Worm (Caenorhabditis elegans): Measurements from ENCODE around the gene F47G9.4.
A peak's percentile ranks its signal among the peaks of the same experiment; 100 is the strongest.

The F47G9.4 gene

ce11 chrV:11281414-11282209 is 40.0 kb downstream of the F47G9.4 start:
- TF ChIP-seq nhr-28 (tag; optimal IDR thresholded peaks at IDR 0.05) (peak; percentile 27), mxl-3 (GFP tag; optimal IDR thresholded peaks at IDR 0.05) (peak; percentile 45), unc-62 (GFP tag; optimal IDR thresholded peaks at IDR 0.05 in 1 of 2) (peak in 1 of 2 experiments; percentile 90), unc-62 (tag; optimal IDR thresholded peaks at IDR 0.05) (no peak), aha-1 (tag) (peak; percentile 92), mdl-1 (tag; optimal IDR thresholded peaks at IDR 0.05) (peak in 1 of 2 experiments; percentile 9), aly-2 (tag; optimal IDR thresholded peaks at IDR 0.05) (no peak), F10B5.3 (tag; optimal IDR thresholded peaks at IDR 0.05) (no peak)

DNA sequence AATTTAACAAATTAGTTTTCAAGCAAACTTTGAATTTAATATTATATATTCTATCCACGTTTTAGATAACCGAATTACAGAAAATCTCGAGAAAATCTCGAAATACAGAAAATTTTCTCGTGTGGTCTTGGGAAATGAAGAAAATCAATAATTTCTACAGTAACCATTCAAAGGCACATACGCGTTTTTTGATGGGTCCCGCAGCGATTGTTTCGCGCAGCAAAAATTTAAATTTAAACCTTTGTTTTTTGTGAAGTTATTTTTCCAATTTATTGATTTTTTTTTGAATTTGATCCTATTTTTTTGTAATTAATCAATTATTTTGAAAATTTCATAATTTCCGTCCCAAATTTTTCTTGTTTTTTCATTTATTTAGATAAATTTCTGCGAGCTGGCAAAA is 42.1 kb downstream of the F47G9.4 start:
- TF ChIP-seq pha-4 (GFP tag; IDR thresholded peaks at IDR 0.05), result no peak
- TF ChIP-seq pha-4 (tag; optimal IDR thresholded peaks at IDR 0.05), result no peak
- peak; percentile 37 for TF ChIP-seq F49E8.2 (tag; optimal IDR thresholded peaks at IDR 0.05; ENCODE audit: borderline replicate concordance)

- TF ChIP-seq set-16 (GFP tag; IDR thresholded peaks at IDR 0.05) (no peak), ZK337.2 (GFP tag; IDR thresholded peaks at IDR 0.05) (no peak), saeg-2 (GFP tag; IDR thresholded peaks at IDR 0.05) (no peak), lin-38 (GFP tag; IDR thresholded peaks at IDR 0.05) (no peak), F10B5.3 (tag; optimal IDR thresholded peaks at IDR 0.05) (no peak), daf-8 (GFP tag; IDR thresholded peaks at IDR 0.05) (no peak), nhr-11 (tag; optimal IDR thresholded peaks at IDR 0.05) (no peak), attf-4 (tag; optimal IDR thresholded peaks at IDR 0.05) (no peak), zag-1 (tag; optimal IDR thresholded peaks at IDR 0.05) (no peak), daf-19 (GFP tag; conservative IDR thresholded peaks at IDR 0.05) (no peak)
These were observed 48.8 kb downstream of the F47G9.4 start, which contains the start of gene clec-223 for ce11 chrV:11272848-11273247. clec-223 (plus strand) TSS chrV:11273148.

DNA sequence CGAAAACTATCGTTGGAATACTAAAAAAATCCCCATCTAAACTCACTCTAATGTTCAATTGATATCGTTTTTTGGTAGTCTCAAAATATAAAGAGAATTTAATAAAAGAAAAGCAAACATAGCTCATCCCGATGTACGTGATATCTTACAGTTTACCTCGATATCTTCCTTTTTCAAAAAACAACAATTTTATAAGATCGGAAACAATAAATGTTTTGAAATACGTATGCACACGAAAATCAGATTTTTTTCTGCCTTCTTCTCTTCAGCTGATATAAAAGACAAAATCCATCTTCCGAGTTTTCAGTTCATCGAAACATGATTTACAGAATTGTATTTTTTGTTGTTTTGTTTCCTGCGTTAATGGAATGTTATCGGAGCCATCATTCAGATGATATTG is 50.6 kb downstream of the F47G9.4 start, which contains the start of gene clec-222:
clec-222 (plus strand) TSS at position 301 of the 400 bp plus-strand sequence.
- TF ChIP-seq daf-19 (GFP tag; conservative IDR thresholded peaks at IDR 0.05) (no peak), nhr-41 (GFP tag; IDR thresholded peaks at IDR 0.05) (no peak)

DNA sequence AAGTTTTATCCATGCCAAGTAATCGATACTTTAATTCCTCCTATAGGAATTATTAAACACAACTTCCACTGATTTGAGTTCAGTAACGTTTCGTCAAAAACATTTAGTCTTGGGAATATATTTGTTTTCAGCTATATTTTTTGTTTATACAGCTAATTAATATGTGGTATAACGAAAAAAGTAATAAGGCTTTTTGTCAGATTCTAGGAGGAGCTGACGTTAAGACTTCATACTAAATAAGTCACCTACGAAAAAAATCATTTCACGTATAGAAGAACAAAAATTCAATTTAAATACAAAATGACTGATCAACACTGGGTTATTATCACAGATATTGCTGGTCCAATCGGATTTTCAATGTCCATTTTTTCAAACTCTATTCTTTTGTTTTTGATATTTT is 52.8 kb downstream of the F47G9.4 start, which contains the start of gene str-115:
str-115 (plus strand) TSS at position 301 of the 400 bp plus-strand sequence.
- TF ChIP-seq fos-1 (tag; optimal IDR thresholded peaks at IDR 0.05), result no peak
- TF ChIP-seq arid-1 (GFP tag; conservative IDR thresholded peaks at IDR 0.05), result no peak
- no peak for TF ChIP-seq hmg-1.1 (GFP tag; IDR thresholded peaks at IDR 0.05)
- no peak for TF ChIP-seq R02D3.7 (tag; optimal IDR thresholded peaks at IDR 0.05)
- TF ChIP-seq lin-1 (GFP tag; IDR thresholded peaks at IDR 0.05), result no peak
- no peak for TF ChIP-seq dpl-1 (GFP tag; optimal IDR thresholded peaks at IDR 0.05)
- no peak for TF ChIP-seq mes-2 (tag; optimal IDR thresholded peaks at IDR 0.05; ENCODE audit: poor library complexity, severe bottlenecking)
- no peak for TF ChIP-seq lsy-2 (tag; optimal IDR thresholded peaks at IDR 0.05)
- no peak for TF ChIP-seq duxl-1 (tag; optimal IDR thresholded peaks at IDR 0.05; ENCODE audit: poor library complexity)
- TF ChIP-seq F44E2.7 (GFP tag; IDR thresholded peaks at IDR 0.05), result no peak
- no peak for TF ChIP-seq lin-39 (tag; optimal IDR thresholded peaks at IDR 0.05)
- no peak for TF ChIP-seq egl-43 (GFP tag; IDR thresholded peaks at IDR 0.05)
- no peak for TF ChIP-seq nhr-111 (GFP tag; optimal IDR thresholded peaks at IDR 0.05)
- TF ChIP-seq nhr-77 (tag; optimal IDR thresholded peaks at IDR 0.05), result no peak
- TF ChIP-seq ama-1 (optimal IDR thresholded peaks at IDR 0.05), result no peak
- TF ChIP-seq dmd-6 (GFP tag; IDR thresholded peaks at IDR 0.05), result no peak

Measured in whole organism, L4 larva.